Worm (Caenorhabditis elegans) whole organism, L1 larva: Measurements from ENCODE around the gene F20D6.10.

Experiments
- C04F5.9 ChIP-seq: sonication (generic microtip); optimal IDR thresholded peaks from 2 replicates; lab custom pipeline; 2016; ENCODE audit warnings: missing genetic modification characterization, missing compliant biosample characterization
- aha-1 ChIP-seq: fragments of 150-350 bp; optimal IDR thresholded peaks from 2 replicates; lab custom pipeline; 2014; ENCODE audit warnings: missing biosample characterization, missing genetic modification characterization
- ama-1 ChIP-seq: fragments of 150-350 bp; optimal IDR thresholded peaks from 2 replicates; lab custom pipeline; 2014
- blmp-1 ChIP-seq: fragments of 150-350 bp; optimal IDR thresholded peaks from 2 replicates; lab custom pipeline; 2014; ENCODE audit warnings: missing biosample characterization, missing genetic modification characterization
- ceh-8 ChIP-seq: fragments of 200-800 bp; sonication (Bioruptor generic); optimal IDR thresholded peaks from 2 replicates; lab custom pipeline; 2018; ENCODE audit warnings: mild to moderate bottlenecking, missing genetic modification characterization, moderate library complexity, missing compliant biosample characterization
- ceh-82 ChIP-seq, 3 experiments: fragments of 150-350 bp in 1 of 3; sonication (generic microtip) in 2 of 3; optimal IDR thresholded peaks; 2 replicates each; lab custom pipeline; 2014 to 2017; ENCODE audit warnings: missing biosample characterization in 3 of 3, missing genetic modification characterization in 3 of 3
- ceh-88 ChIP-seq: fragments of 200-800 bp; sonication (Bioruptor generic); IDR thresholded peaks from 2 replicates; pipeline ENCODE4 v1.3.6; 2022; ENCODE audit warnings: missing genetic modification characterization, missing compliant biosample characterization
- dpl-1 ChIP-seq, 3 experiments: fragments of 150-350 bp in 2 of 3; sonication (generic microtip) in 1 of 3; optimal IDR thresholded peaks; 2 replicates each; lab custom pipeline; 2014 to 2017; ENCODE audit warnings: missing biosample characterization in 3 of 3, missing genetic modification characterization in 3 of 3, missing genetic modification reagents in 3 of 3
- dsc-1 ChIP-seq: sonication (generic microtip); optimal IDR thresholded peaks from 2 replicates; lab custom pipeline; 2016; ENCODE audit warnings: mild to moderate bottlenecking, missing genetic modification characterization, missing compliant biosample characterization
- efl-1 ChIP-seq, 4 experiments: fragments of 150-350 bp; optimal IDR thresholded peaks in 3 of 4; peaks in 1 of 4; 1 replicate in 1 of 4; 2 replicates in 3 of 4; lab custom pipeline; 2014; ENCODE audit warnings: missing biosample characterization in 2 of 4, missing genetic modification characterization in 2 of 4, missing genetic modification reagents in 2 of 4
- egl-13 ChIP-seq: sonication (generic microtip); optimal IDR thresholded peaks from 2 replicates; lab custom pipeline; 2016; ENCODE audit warnings: missing genotype, missing genetic modification reagents, missing genetic modification characterization, missing compliant biosample characterization
- elt-3 ChIP-seq, 6 experiments: fragments of 150-350 bp in 1 of 6; sonication (generic microtip); optimal IDR thresholded peaks; 2 replicates each; lab custom pipeline; 2017 to 2018; ENCODE audit warnings: missing biosample characterization in 6 of 6, missing genetic modification characterization in 6 of 6, inconsistent platforms in 1 of 6
- ets-5 ChIP-seq: fragments of 200-800 bp; sonication (Bioruptor generic); IDR thresholded peaks from 2 replicates; pipeline ENCODE4 v1.3.6; 2022; ENCODE audit warnings: missing genetic modification characterization, missing compliant biosample characterization
- fkh-4 ChIP-seq: sonication (generic microtip); optimal IDR thresholded peaks from 2 replicates; lab custom pipeline; 2016; ENCODE audit warnings: missing compliant biosample characterization, missing genetic modification characterization, borderline replicate concordance
- fkh-8 ChIP-seq: sonication (generic microtip); optimal IDR thresholded peaks from 2 replicates; lab custom pipeline; 2016; ENCODE audit warnings: mild to moderate bottlenecking, missing genetic modification characterization, missing compliant biosample characterization
- grh-1 ChIP-seq: fragments of 200-800 bp; sonication (Bioruptor generic); IDR thresholded peaks from 2 replicates; pipeline ENCODE4 v1.3.6; 2022; ENCODE audit warnings: missing genetic modification reagents, missing genetic modification characterization, missing compliant biosample characterization
- hlh-17 ChIP-seq: fragments of 200-800 bp; sonication (Bioruptor generic); optimal IDR thresholded peaks from 2 replicates; lab custom pipeline; 2018; ENCODE audit warnings: missing genetic modification characterization, mild to moderate bottlenecking, missing compliant biosample characterization, moderate library complexity, borderline replicate concordance
- irx-1 ChIP-seq: sonication (generic microtip); optimal IDR thresholded peaks from 2 replicates; lab custom pipeline; 2016; ENCODE audit warnings: missing genetic modification characterization, missing compliant biosample characterization
- isw-1 ChIP-seq: fragments of 200-800 bp; sonication (Bioruptor generic); IDR thresholded peaks from 2 replicates; pipeline ENCODE4 v1.3.6; 2022; ENCODE audit warnings: missing genetic modification characterization, missing compliant biosample characterization
- jun-1 ChIP-seq: fragments of 150-350 bp; optimal IDR thresholded peaks from 2 replicates; lab custom pipeline; 2014; ENCODE audit warnings: missing biosample characterization, missing genetic modification reagents, missing genetic modification characterization
- lin-13 ChIP-seq: fragments of 150-350 bp; optimal IDR thresholded peaks from 2 replicates; lab custom pipeline; 2014; ENCODE audit warnings: missing biosample characterization, missing genetic modification reagents, missing genetic modification characterization
- lin-14 ChIP-seq: fragments of 200-800 bp; sonication (Bioruptor generic); optimal IDR thresholded peaks from 2 replicates; lab custom pipeline; 2018; ENCODE audit warnings: mild to moderate bottlenecking, missing genetic modification characterization, moderate library complexity, missing compliant biosample characterization
- lin-15B ChIP-seq: fragments of 150-350 bp; sonication (generic microtip); optimal IDR thresholded peaks from 3 replicates; lab custom pipeline; 2014; ENCODE audit warnings: missing biosample characterization, missing genetic modification characterization
- lin-35 ChIP-seq, 2 experiments: fragments of 150-350 bp; optimal IDR thresholded peaks; 2 replicates each; lab custom pipeline; 2014; ENCODE audit warnings: missing biosample characterization in 2 of 2, missing genetic modification characterization in 2 of 2, missing genetic modification reagents in 2 of 2
- lin-39 ChIP-seq: fragments of 150-350 bp; optimal IDR thresholded peaks from 2 replicates; lab custom pipeline; 2014; ENCODE audit warnings: missing biosample characterization, missing genetic modification reagents, missing genetic modification characterization
- lir-3 ChIP-seq: sonication (generic microtip); optimal IDR thresholded peaks from 2 replicates; lab custom pipeline; 2016; ENCODE audit warnings: mild to moderate bottlenecking, missing genetic modification characterization, moderate library complexity, missing compliant biosample characterization; ENCODE audit not compliant: poor library complexity
- lsy-2 ChIP-seq, 2 experiments: fragments of 150-350 bp; optimal IDR thresholded peaks; 2 replicates each; lab custom pipeline; 2014; ENCODE audit warnings: missing biosample characterization in 2 of 2, missing genetic modification characterization in 2 of 2
- nhr-71 ChIP-seq: sonication (generic microtip); optimal IDR thresholded peaks from 2 replicates; lab custom pipeline; 2016; ENCODE audit warnings: mild to moderate bottlenecking, missing genetic modification characterization, moderate library complexity, missing compliant biosample characterization
- nhr-76 ChIP-seq: sonication (generic microtip); optimal IDR thresholded peaks from 2 replicates; lab custom pipeline; 2017; ENCODE audit warnings: missing biosample characterization, missing genetic modification characterization
- nhr-85 ChIP-seq: sonication (generic microtip); peaks from one replicate; lab custom pipeline; 2016; ENCODE audit warnings: missing genetic modification characterization, inconsistent platforms, missing compliant biosample characterization
- nhr-90 ChIP-seq: sonication (generic microtip); optimal IDR thresholded peaks from 2 replicates; lab custom pipeline; 2016; ENCODE audit warnings: mild to moderate bottlenecking, missing genetic modification characterization, missing compliant biosample characterization; ENCODE audit not compliant: poor library complexity
- pax-3 ChIP-seq: fragments of 200-800 bp; sonication (Bioruptor generic); optimal IDR thresholded peaks from 2 replicates; lab custom pipeline; 2018; ENCODE audit warnings: mild to moderate bottlenecking, missing genetic modification characterization, moderate library complexity, missing compliant biosample characterization
- rnt-1 ChIP-seq: sonication (generic microtip); optimal IDR thresholded peaks from 2 replicates; lab custom pipeline; 2016; ENCODE audit warnings: mild to moderate bottlenecking, missing genetic modification characterization, moderate library complexity, missing compliant biosample characterization
- skn-1 ChIP-seq: fragments of 150-350 bp; optimal IDR thresholded peaks from 2 replicates; lab custom pipeline; 2014; ENCODE audit warnings: missing biosample characterization, missing genetic modification characterization
- snpc-4 ChIP-seq: fragments of 150-350 bp; optimal IDR thresholded peaks from 2 replicates; lab custom pipeline; 2014; ENCODE audit warnings: missing biosample characterization, missing genetic modification characterization
- unc-130 ChIP-seq: fragments of 150-350 bp; optimal IDR thresholded peaks from 2 replicates; lab custom pipeline; 2017; ENCODE audit warnings: missing biosample characterization, missing genetic modification characterization, inconsistent platforms
- unc-62 ChIP-seq: fragments of 150-350 bp; optimal IDR thresholded peaks from 2 replicates; lab custom pipeline; 2014; ENCODE audit warnings: missing biosample characterization, missing genetic modification reagents, missing genetic modification characterization
- unc-86 ChIP-seq: sonication (generic microtip); optimal IDR thresholded peaks from 2 replicates; lab custom pipeline; 2016; ENCODE audit warnings: missing genetic modification characterization, missing compliant biosample characterization
- unc-98 ChIP-seq: fragments of 200-800 bp; sonication (Bioruptor generic); IDR thresholded peaks from 2 replicates; pipeline ENCODE4 v1.3.6; 2022; ENCODE audit warnings: missing genetic modification characterization, missing compliant biosample characterization
- zag-1 ChIP-seq: fragments of 150-350 bp; optimal IDR thresholded peaks from 2 replicates; lab custom pipeline; 2014; ENCODE audit warnings: missing biosample characterization, missing genetic modification characterization
- zip-4 ChIP-seq: fragments of 200-800 bp; sonication (Bioruptor generic); optimal IDR thresholded peaks from 2 replicates; lab custom pipeline; 2018; ENCODE audit warnings: mild to moderate bottlenecking, missing genetic modification characterization, moderate library complexity, missing compliant biosample characterization
- ztf-11 ChIP-seq, 2 experiments: sonication (generic microtip); optimal IDR thresholded peaks; 2 replicates each; lab custom pipeline; 2016 to 2017; ENCODE audit warnings: missing genetic modification characterization in 2 of 2, missing biosample characterization in 1 of 2, missing compliant biosample characterization in 1 of 2
- ztf-4 ChIP-seq: fragments of 150-350 bp; optimal IDR thresholded peaks from 2 replicates; lab custom pipeline; 2014; ENCODE audit warnings: missing biosample characterization, missing genetic modification characterization

F20D6.10 gene

DNA sequence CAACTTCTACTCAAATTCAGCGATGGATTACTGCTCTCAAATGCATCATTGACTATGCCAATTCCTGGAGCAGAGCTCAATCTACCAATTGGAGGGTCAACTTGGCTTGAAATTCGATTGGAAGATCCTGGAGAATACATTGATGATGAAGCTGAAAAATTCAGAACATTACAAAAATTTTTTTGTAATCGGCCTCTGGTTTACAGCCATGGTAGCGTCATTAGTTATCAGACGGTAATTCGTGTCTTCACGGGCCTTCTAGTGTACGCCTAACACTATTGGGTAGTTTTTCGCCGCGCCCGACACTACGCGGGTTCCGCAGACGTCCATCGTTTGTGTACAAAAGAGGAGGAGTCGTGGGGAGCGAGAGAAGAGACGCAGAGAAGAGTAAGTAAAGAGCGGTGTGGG is 33.0 kb upstream of the F20D6.10 start (continued):
- TF ChIP-seq irx-1 (tag; lab: Kevin White, UChicago): peak; percentile 81
- TF ChIP-seq aha-1 (tag; lab: Kevin White, UChicago): no peak
- peak; percentile 53 to 69 for TF ChIP-seq lin-35 (GFP tag; optimal IDR thresholded peaks at IDR 0.05; lab: Kevin White, UChicago)
- peak; percentile 58 to 78 for TF ChIP-seq lsy-2 (tag; optimal IDR thresholded peaks at IDR 0.05; lab: Kevin White, UChicago)
- peak; percentile 46 to 67 (median 60) for TF ChIP-seq dpl-1 (GFP tag; optimal IDR thresholded peaks at IDR 0.05; lab: Kevin White, UChicago)
- peak; percentile 25 for TF ChIP-seq fkh-4 (tag; lab: Kevin White, UChicago)
- no peak for TF ChIP-seq zag-1 (tag; lab: Kevin White, UChicago)
- peak; percentile 53 for TF ChIP-seq fkh-8 (tag; lab: Kevin White, UChicago)
- peak; percentile 71 for TF ChIP-seq unc-86
- no peak for TF ChIP-seq unc-62 (GFP tag; lab: Kevin White, UChicago)
- peak in 1 of 2 experiments; percentile 63 for TF ChIP-seq ztf-11 (tag; optimal IDR thresholded peaks at IDR 0.05; lab: Kevin White, UChicago)
- peak; percentile 89 for TF ChIP-seq dsc-1 (tag; lab: Kevin White, UChicago)
- TF ChIP-seq unc-130 (tag; lab: Kevin White, UChicago): peak; percentile 14
- TF ChIP-seq zip-4 (GFP tag; lab: Kevin White, UChicago): peak; percentile 71
- peak; percentile 8 to 46 (median 25) for TF ChIP-seq elt-3 (tag; optimal IDR thresholded peaks at IDR 0.05; lab: Kevin White, UChicago)
- peak; percentile 58 for TF ChIP-seq lin-39
- peak; percentile 53 for TF ChIP-seq pax-3
- peak; percentile 54 for TF ChIP-seq egl-13 (tag; lab: Kevin White, UChicago)
- TF ChIP-seq skn-1 (tag; lab: Kevin White, UChicago): peak; percentile 39
- peak; percentile 95 for TF ChIP-seq rnt-1 (tag; lab: Kevin White, UChicago)
- peak; percentile 60 for TF ChIP-seq ztf-4 (tag; lab: Kevin White, UChicago)
- peak; percentile 63 to 77 for TF ChIP-seq efl-1 (optimal IDR thresholded peaks at IDR 0.05; lab: Kevin White, UChicago)
- TF ChIP-seq efl-1 (GFP tag; optimal IDR thresholded peaks at IDR 0.05 in 1 of 2; lab: Kevin White, UChicago): peak; percentile 57 to 96
- TF ChIP-seq unc-98 (GFP tag; lab: Robert Waterston, UW): peak; percentile 50; the same call in 1 of the 2 replicates
- TF ChIP-seq nhr-76 (tag; lab: Kevin White, UChicago): no peak
- TF ChIP-seq isw-1 (GFP tag; lab: Robert Waterston, UW): peak; percentile 34
- TF ChIP-seq blmp-1: no peak
- TF ChIP-seq lir-3 (tag; lab: Kevin White, UChicago): peak; percentile 58
- peak; percentile 30 for TF ChIP-seq C04F5.9
- TF ChIP-seq ama-1 (lab: Kevin White, UChicago): peak; percentile 94
- TF ChIP-seq ets-5 (GFP tag; lab: Robert Waterston, UW): no peak
- no peak for TF ChIP-seq ceh-8 (GFP tag; lab: Kevin White, UChicago)
- peak; percentile 86 for TF ChIP-seq grh-1 (GFP tag; lab: Robert Waterston, UW)
- TF ChIP-seq lin-15B (tag; lab: Kevin White, UChicago): peak; percentile 42
- TF ChIP-seq ceh-82 (tag; optimal IDR thresholded peaks at IDR 0.05; lab: Kevin White, UChicago): peak; percentile 75 to 90 (median 85)
- TF ChIP-seq nhr-71 (tag; lab: Kevin White, UChicago): peak; percentile 94
- peak; percentile 95 for TF ChIP-seq nhr-90
- peak; percentile 99 for TF ChIP-seq snpc-4
- TF ChIP-seq ceh-88: peak; percentile 63
- peak; percentile 89 for TF ChIP-seq lin-14 (GFP tag; lab: Kevin White, UChicago)
- TF ChIP-seq nhr-85 (tag; lab: Kevin White, UChicago): peak; percentile 91
- peak; percentile 73 for TF ChIP-seq jun-1
- peak; percentile 71 for TF ChIP-seq lin-13 (GFP tag; lab: Kevin White, UChicago)

DNA sequence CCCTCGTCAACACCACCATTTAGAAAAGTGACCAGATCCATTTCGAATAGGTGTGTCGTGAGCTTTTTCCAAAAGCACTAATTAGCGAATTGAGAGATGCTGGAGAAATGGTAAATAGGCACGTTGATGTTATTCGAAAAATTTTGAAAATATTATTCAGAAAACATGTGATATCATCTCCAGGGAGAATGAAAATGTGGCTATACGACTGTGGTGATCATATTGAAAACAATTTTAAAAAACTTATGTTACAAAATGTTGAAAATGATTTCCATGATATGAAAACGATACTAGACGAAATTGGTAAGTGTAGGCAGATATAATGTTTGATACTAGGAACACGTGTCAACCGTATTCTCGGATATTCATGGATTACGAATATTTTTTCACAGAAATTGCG is 31.1 kb upstream of the F20D6.10 start, which contains the start of gene K07C11.10:
K07C11.10 (minus strand) TSS at position 101 of the 400 bp plus-strand sequence.
- TF ChIP-seq lin-13 (GFP tag; lab: Kevin White, UChicago) (no peak), fkh-8 (tag; lab: Kevin White, UChicago) (peak; percentile 43), hlh-17 (no peak)
